Worm (Caenorhabditis elegans): Measurements from ENCODE around the gene ifc-2.
A peak's percentile ranks its signal among the peaks of the same experiment; 100 is the strongest.

ifc-2 gene

ce11 chrX:661727-662330 is 7.1 kb upstream of the ifc-2 start, which contains the start of gene rund-1 (continued):
- TF ChIP-seq elt-1 (tag; optimal IDR thresholded peaks at IDR 0.05) (no peak), nhr-129 (tag; optimal IDR thresholded peaks at IDR 0.05) (peak; percentile 66), ztf-1 (GFP tag; conservative IDR thresholded peaks at IDR 0.05) (no peak), ceh-16 (tag; optimal IDR thresholded peaks at IDR 0.05) (no peak), C34F6.9 (tag; optimal IDR thresholded peaks at IDR 0.05) (peak; percentile 86)

DNA sequence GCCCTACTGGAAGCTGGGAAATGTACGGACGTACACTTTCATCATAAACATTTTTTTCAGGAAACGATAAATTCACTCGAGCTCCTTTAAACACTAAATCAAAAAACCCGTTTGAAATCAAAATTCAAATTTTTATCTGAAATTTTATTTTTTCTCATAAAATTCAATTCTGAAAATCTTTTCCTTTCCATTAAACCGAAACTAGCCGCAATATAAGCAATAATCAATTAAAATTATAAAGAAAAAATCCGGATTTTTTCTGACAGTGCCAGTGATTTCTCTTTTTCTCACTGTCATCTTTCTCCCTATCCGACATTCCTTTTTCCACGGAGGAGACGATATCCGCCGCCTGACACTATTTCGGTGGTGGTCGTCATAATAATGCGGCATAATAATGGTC is 1.2 kb upstream of the ifc-2 start, which contains the start of gene lpr-7:
lpr-7 (plus strand) TSS at position 301 of the 400 bp plus-strand sequence.
- TF ChIP-seq lin-39 (tag; optimal IDR thresholded peaks at IDR 0.05), result no peak
- TF ChIP-seq nhr-11 (tag; optimal IDR thresholded peaks at IDR 0.05), result no peak
- TF ChIP-seq unc-39 (tag; optimal IDR thresholded peaks at IDR 0.05), result no peak
- no peak for TF ChIP-seq egl-27 (tag; optimal IDR thresholded peaks at IDR 0.05)
- TF ChIP-seq mbf-1 (tag; optimal IDR thresholded peaks at IDR 0.05), result no peak
- no peak for TF ChIP-seq ztf-4 (tag; optimal IDR thresholded peaks at IDR 0.05)
- no peak for TF ChIP-seq Y55F3AM.14 (GFP tag; optimal IDR thresholded peaks at IDR 0.05)
- TF ChIP-seq nhr-6 (tag; optimal IDR thresholded peaks at IDR 0.05), result no peak

DNA sequence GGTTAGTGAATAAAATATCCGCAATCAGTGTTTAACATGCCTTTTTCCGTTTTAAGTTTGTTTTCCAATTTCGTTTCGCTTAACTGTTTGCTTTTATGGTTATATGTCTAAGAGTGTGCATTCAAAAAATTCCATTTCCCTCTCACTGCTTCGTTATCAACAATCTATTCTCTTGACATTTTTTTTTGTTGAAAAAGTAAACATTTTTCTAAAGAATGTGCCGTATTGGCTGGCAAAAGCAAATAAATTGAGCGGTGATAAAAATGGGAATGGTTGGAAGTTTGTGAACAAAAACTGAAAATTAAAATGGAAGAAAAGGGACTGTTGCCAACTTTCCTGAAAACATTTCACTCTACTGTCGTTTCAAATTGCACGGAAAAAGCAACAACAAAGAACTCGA is 3.1 kb downstream of the ifc-2 start:
- TF ChIP-seq fos-1 (tag; optimal IDR thresholded peaks at IDR 0.05), result peak; percentile 68
- no peak for TF ChIP-seq lin-39 (tag; optimal IDR thresholded peaks at IDR 0.05)
- no peak for TF ChIP-seq sma-3 (GFP tag; optimal IDR thresholded peaks at IDR 0.05)
- no peak for TF ChIP-seq nhr-23 (tag; optimal IDR thresholded peaks at IDR 0.05)
- no peak for TF ChIP-seq ztf-1 (GFP tag; conservative IDR thresholded peaks at IDR 0.05)
- TF ChIP-seq nhr-10 (tag; optimal IDR thresholded peaks at IDR 0.05), result no peak
- TF ChIP-seq F13H6.1 (tag; optimal IDR thresholded peaks at IDR 0.05), result no peak
- TF ChIP-seq lin-13 (GFP tag; optimal IDR thresholded peaks at IDR 0.05), result no peak
- no peak for TF ChIP-seq nhr-237 (tag; optimal IDR thresholded peaks at IDR 0.05)
- peak; percentile 19 for TF ChIP-seq gmeb-1 (tag; optimal IDR thresholded peaks at IDR 0.05)
- peak; percentile 40 for TF ChIP-seq sma-9 (GFP tag; optimal IDR thresholded peaks at IDR 0.05)
- TF ChIP-seq sma-9 (tag; optimal IDR thresholded peaks at IDR 0.05), result no peak
- TF ChIP-seq nhr-12 (tag; optimal IDR thresholded peaks at IDR 0.05), result no peak
- no peak for TF ChIP-seq mbf-1 (tag; optimal IDR thresholded peaks at IDR 0.05)
- TF ChIP-seq zag-1 (tag; optimal IDR thresholded peaks at IDR 0.05), result no peak
- peak; percentile 18 for TF ChIP-seq crh-2 (tag; optimal IDR thresholded peaks at IDR 0.05)
- no peak for TF ChIP-seq dmd-4 (tag; optimal IDR thresholded peaks at IDR 0.05)
- TF ChIP-seq nhr-77 (tag; optimal IDR thresholded peaks at IDR 0.05), result no peak
- no peak for TF ChIP-seq R02D3.7 (tag; optimal IDR thresholded peaks at IDR 0.05)
- TF ChIP-seq ztf-11 (tag; optimal IDR thresholded peaks at IDR 0.05), result no peak
- no peak for TF ChIP-seq ceh-82 (tag; optimal IDR thresholded peaks at IDR 0.05)
- TF ChIP-seq nhr-6 (tag; optimal IDR thresholded peaks at IDR 0.05), result no peak

DNA sequence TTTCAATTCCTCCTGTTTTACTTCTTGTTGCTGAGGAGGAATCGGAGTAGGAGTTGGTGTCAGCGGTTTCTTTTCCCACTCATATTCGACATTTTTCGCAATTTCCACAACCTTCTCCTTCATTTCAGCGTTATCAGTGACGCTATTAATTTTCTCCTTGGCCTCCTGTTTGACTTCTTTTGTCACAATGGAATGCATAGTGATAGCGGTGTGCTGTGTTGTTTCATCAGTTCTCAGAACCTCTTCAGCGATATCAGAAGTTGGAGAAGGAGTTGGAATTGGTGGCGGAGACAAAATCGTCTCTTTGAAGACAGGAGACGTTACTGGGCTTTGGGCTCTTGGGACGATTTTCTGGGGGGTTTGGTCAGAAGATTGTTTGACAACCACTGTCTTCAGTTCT is 8.2 kb downstream of the ifc-2 start:
- no peak for TF ChIP-seq elt-1 (tag; optimal IDR thresholded peaks at IDR 0.05)
- peak; percentile 8 for TF ChIP-seq sma-9 (GFP tag; optimal IDR thresholded peaks at IDR 0.05)
- no peak for TF ChIP-seq sma-9 (tag; optimal IDR thresholded peaks at IDR 0.05)
- TF ChIP-seq crh-2 (tag; optimal IDR thresholded peaks at IDR 0.05), result peak; percentile 20
- TF ChIP-seq fos-1 (tag; optimal IDR thresholded peaks at IDR 0.05), result peak; percentile 52

DNA sequence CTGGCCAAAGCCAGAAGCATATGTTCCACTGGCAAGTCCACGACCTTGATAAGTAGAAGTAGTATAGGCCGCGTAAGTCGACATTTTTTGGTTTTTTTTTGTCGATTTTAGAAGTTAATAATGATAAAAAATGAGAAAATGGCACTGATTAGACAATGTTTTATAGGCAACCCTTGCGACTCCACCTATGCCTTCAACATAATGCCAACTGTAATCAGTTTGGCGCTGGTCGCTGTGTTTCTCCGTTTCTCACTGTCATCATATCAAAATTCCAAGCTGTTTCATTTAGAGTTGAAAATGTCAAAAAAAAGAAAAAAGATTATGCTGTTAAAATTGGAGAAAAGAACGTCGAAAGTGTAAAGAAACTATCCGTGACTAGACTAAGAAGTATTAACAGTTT is 9.1 kb downstream of the ifc-2 start:
- TF ChIP-seq fos-1 (tag; optimal IDR thresholded peaks at IDR 0.05), result peak; percentile 75
- TF ChIP-seq nhr-11 (tag; optimal IDR thresholded peaks at IDR 0.05), result no peak
- TF ChIP-seq lin-11 (tag; optimal IDR thresholded peaks at IDR 0.05), result no peak
- TF ChIP-seq F13H6.1 (tag; optimal IDR thresholded peaks at IDR 0.05), result peak; percentile 2
- no peak for TF ChIP-seq lin-39 (tag; optimal IDR thresholded peaks at IDR 0.05)
- no peak for TF ChIP-seq unc-55 (GFP tag; optimal IDR thresholded peaks at IDR 0.05)
- TF ChIP-seq dmd-4 (tag; optimal IDR thresholded peaks at IDR 0.05), result no peak
- TF ChIP-seq ztf-4 (tag; optimal IDR thresholded peaks at IDR 0.05), result no peak
- TF ChIP-seq nhr-25 (tag; optimal IDR thresholded peaks at IDR 0.05), result no peak
- TF ChIP-seq ceh-16 (tag; optimal IDR thresholded peaks at IDR 0.05), result no peak
- no peak for TF ChIP-seq ztf-1 (GFP tag; conservative IDR thresholded peaks at IDR 0.05)
- no peak for TF ChIP-seq alr-1 (tag; optimal IDR thresholded peaks at IDR 0.05)
- TF ChIP-seq egl-27 (tag; optimal IDR thresholded peaks at IDR 0.05), result no peak
- no peak for TF ChIP-seq sem-4 (tag; optimal IDR thresholded peaks at IDR 0.05)
- TF ChIP-seq peb-1 (tag; optimal IDR thresholded peaks at IDR 0.05), result no peak
- TF ChIP-seq unc-62 (GFP tag; optimal IDR thresholded peaks at IDR 0.05), result no peak
- no peak for TF ChIP-seq R02D3.7 (tag; optimal IDR thresholded peaks at IDR 0.05)
- peak; percentile 36 for TF ChIP-seq gmeb-1 (tag; optimal IDR thresholded peaks at IDR 0.05)
- no peak for TF ChIP-seq nhr-6 (tag; optimal IDR thresholded peaks at IDR 0.05)
- TF ChIP-seq zag-1 (tag; optimal IDR thresholded peaks at IDR 0.05), result no peak

All from whole organism, L2 larva.